Fruit fly (Drosophila melanogaster) S2 (cell line): ENCODE data around the gene CG11889.

ENCODE experiments used
- CG8478 ChIP-seq: fragments of >200 bp; optimal IDR thresholded peaks from 2 replicates; lab custom pipeline; 2018
- CTCF ChIP-seq, 2 experiments: fragments of >200 bp; optimal IDR thresholded peaks; 2 replicates each; lab custom pipeline; 2018

DNA sequence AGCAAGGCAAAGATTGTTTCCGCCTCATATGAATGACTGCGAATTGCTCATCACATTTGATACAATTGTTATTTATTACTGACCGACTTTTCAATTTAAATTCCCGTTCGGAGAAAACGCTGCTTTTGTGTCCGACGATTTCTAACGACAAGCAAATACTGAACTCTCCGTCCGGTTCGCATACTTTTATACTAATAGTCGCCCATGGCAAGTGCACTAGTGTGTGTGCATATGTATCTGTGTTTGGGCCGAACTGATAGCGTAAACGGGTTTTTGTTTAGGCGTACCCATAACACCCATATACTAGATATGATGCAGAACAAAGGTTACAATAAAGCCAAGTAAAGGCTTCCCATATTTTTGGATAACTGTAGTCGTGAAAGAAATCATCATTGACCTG, 38.2 kb downstream of the CG11889 start, which contains the start of gene CG10550:
- no peak for TF ChIP-seq CG8478 (lab: Kevin White, UChicago)
- TF ChIP-seq CTCF (optimal IDR thresholded peaks at IDR 0.05; lab: Kevin White, UChicago): no peak
